Worm (Caenorhabditis elegans) whole organism, mixed stage, embryonic: ENCODE results near the gene dpy-13.
"Not testable (repeated sequence)": the region's sequence is repeated elsewhere in the genome, so short reads cannot be mapped to it uniquely, and the experiment has no call there.

Experiments
- bed-3 ChIP-seq: fragments of 200-800 bp; sonication (Bioruptor generic); optimal IDR thresholded peaks from 3 replicates; lab custom pipeline; 2018; ENCODE audit warnings: mild to moderate bottlenecking, missing genetic modification characterization, moderate library complexity, missing compliant biosample characterization
- blmp-1 ChIP-seq: fragments of 150-350 bp; optimal IDR thresholded peaks from 2 replicates; lab custom pipeline; 2014; ENCODE audit warnings: missing biosample characterization, missing genetic modification characterization
- ceh-39 ChIP-seq: fragments of 150-350 bp; optimal IDR thresholded peaks from 2 replicates; lab custom pipeline; 2014; ENCODE audit warnings: missing biosample characterization, missing genetic modification characterization
- ceh-43 ChIP-seq: fragments of 200-800 bp; sonication (Bioruptor generic); optimal IDR thresholded peaks from 2 replicates; lab custom pipeline; 2018; ENCODE audit warnings: mild to moderate bottlenecking, missing genetic modification characterization, moderate library complexity, missing compliant biosample characterization
- ceh-83 ChIP-seq: fragments of 200-800 bp; sonication (Bioruptor generic); optimal IDR thresholded peaks from 2 replicates; lab custom pipeline; 2018; ENCODE audit warnings: mild to moderate bottlenecking, missing genetic modification characterization, missing compliant biosample characterization
- elt-1 ChIP-seq: sonication (generic microtip); optimal IDR thresholded peaks from 2 replicates; lab custom pipeline; 2017; ENCODE audit warnings: missing genetic modification characterization, mild to moderate bottlenecking, missing compliant biosample characterization, antibody characterized with exemption, moderate library complexity, borderline replicate concordance; ENCODE audit not compliant: insufficient read depth
- elt-3 ChIP-seq: fragments of 150-350 bp; optimal IDR thresholded peaks from 2 replicates; lab custom pipeline; 2014; ENCODE audit warnings: missing biosample characterization, missing genetic modification characterization
- flh-1 ChIP-seq: fragments of 200-800 bp; sonication (Bioruptor generic); optimal IDR thresholded peaks from 2 replicates; lab custom pipeline; 2018; ENCODE audit warnings: mild to moderate bottlenecking, missing genetic modification characterization, moderate library complexity, missing compliant biosample characterization
- ham-2 ChIP-seq: fragments of 200-800 bp; sonication (Bioruptor generic); optimal IDR thresholded peaks from 2 replicates; lab custom pipeline; 2018; ENCODE audit warnings: mild to moderate bottlenecking, missing genetic modification characterization, missing compliant biosample characterization
- hlh-1 ChIP-seq: fragments of 150-350 bp; optimal IDR thresholded peaks from 2 replicates; lab custom pipeline; 2014; ENCODE audit warnings: missing biosample characterization, missing genetic modification reagents, missing genetic modification characterization
- lin-13 ChIP-seq: fragments of 150-350 bp; optimal IDR thresholded peaks from 2 replicates; lab custom pipeline; 2014; ENCODE audit warnings: missing biosample characterization, missing genetic modification characterization
- lin-32 ChIP-seq: fragments of 200-800 bp; sonication (Bioruptor generic); optimal IDR thresholded peaks from 2 replicates; lab custom pipeline; 2018; ENCODE audit warnings: mild to moderate bottlenecking, missing genetic modification characterization, missing compliant biosample characterization
- lsy-2 ChIP-seq: fragments of 150-350 bp; optimal IDR thresholded peaks from 2 replicates; lab custom pipeline; 2014; ENCODE audit warnings: missing biosample characterization, missing genetic modification characterization
- mab-5 ChIP-seq: fragments of 150-350 bp; optimal IDR thresholded peaks from 2 replicates; lab custom pipeline; 2014; ENCODE audit warnings: missing biosample characterization, missing genetic modification characterization
- mep-1 ChIP-seq: fragments of 150-350 bp; optimal IDR thresholded peaks from 2 replicates; lab custom pipeline; 2017; ENCODE audit warnings: missing biosample characterization, missing genetic modification reagents, missing genetic modification characterization, inconsistent platforms
- mls-2 ChIP-seq: sonication (generic microtip); optimal IDR thresholded peaks from 2 replicates; lab custom pipeline; 2016; ENCODE audit warnings: mild to moderate bottlenecking, missing genetic modification characterization, moderate library complexity, missing compliant biosample characterization
- nhr-237 ChIP-seq: fragments of 150-350 bp; optimal IDR thresholded peaks from 2 replicates; lab custom pipeline; 2014; ENCODE audit warnings: missing biosample characterization, missing genetic modification characterization
- nhr-28 ChIP-seq: fragments of 150-350 bp; optimal IDR thresholded peaks from 2 replicates; lab custom pipeline; 2014; ENCODE audit warnings: missing biosample characterization, missing genetic modification characterization
- nhr-76 ChIP-seq: sonication (generic microtip); optimal IDR thresholded peaks from 2 replicates; lab custom pipeline; 2017; ENCODE audit warnings: missing biosample characterization, missing genetic modification characterization
- pha-4 ChIP-seq: fragments of 150-350 bp; optimal IDR thresholded peaks from 2 replicates; lab custom pipeline; 2018; ENCODE audit warnings: missing biosample characterization, missing genetic modification reagents, missing genetic modification characterization
- sem-2 ChIP-seq: fragments of 200-800 bp; sonication (Bioruptor generic); optimal IDR thresholded peaks from 2 replicates; lab custom pipeline; 2018; ENCODE audit warnings: mild to moderate bottlenecking, missing genetic modification characterization, missing compliant biosample characterization
- snpc-4 ChIP-seq: fragments of 150-350 bp; optimal IDR thresholded peaks from 2 replicates; lab custom pipeline; 2014; ENCODE audit warnings: missing biosample characterization, missing genetic modification characterization
- unc-120 ChIP-seq: sonication (generic microtip); optimal IDR thresholded peaks from 2 replicates; lab custom pipeline; 2017; ENCODE audit warnings: missing genetic modification characterization, missing compliant biosample characterization; ENCODE audit not compliant: poor library complexity, severe bottlenecking
- zip-8 ChIP-seq: fragments of 150-350 bp; optimal IDR thresholded peaks from 2 replicates; lab custom pipeline; 2014; ENCODE audit warnings: missing biosample characterization, missing genetic modification characterization
- ztf-11 ChIP-seq: fragments of 150-350 bp; optimal IDR thresholded peaks from 2 replicates; lab custom pipeline; 2014; ENCODE audit warnings: missing biosample characterization, missing genetic modification characterization

The dpy-13 gene

DNA sequence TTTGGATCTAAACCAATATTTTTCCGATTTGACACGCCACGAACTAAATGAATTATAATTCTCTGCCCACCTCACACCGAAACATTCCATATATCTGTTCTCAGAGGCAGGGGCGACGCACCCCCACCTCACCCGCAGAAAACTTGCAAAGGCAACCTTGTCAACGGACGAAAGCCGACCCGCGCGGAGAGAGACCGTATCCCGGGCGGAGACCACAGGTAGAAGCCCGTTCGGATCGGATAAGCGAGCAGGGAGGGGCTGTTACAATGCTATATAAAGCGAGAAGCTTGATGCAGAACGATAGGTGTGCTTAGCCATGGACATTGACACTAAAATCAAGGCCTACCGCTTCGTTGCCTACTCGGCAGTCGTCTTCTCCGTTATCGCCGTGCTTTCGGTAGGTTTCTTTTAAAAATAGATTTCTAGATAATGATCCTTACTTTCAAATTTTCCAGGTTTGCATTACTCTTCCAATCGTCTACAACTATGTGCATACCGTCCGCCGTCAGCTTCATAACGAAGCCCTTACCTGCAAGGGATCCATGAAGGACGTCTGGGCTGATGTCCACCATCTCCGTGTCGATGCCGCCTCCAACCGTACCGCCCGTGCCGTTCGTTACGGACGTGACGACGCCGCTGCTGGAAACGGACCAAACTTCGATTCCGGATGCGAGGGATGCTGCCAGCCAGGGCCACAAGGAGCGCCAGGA is at the start of gene dpy-13, which contains the start of gene zipt-2.2:
Gene dpy-13, plus strand, starts transcription at position 300 of the 710 bp plus-strand sequence.
Gene zipt-2.2, minus strand, starts transcription at position 51 of the 710 bp plus-strand sequence.
- TF ChIP-seq bed-3 (GFP tag; lab: Kevin White, UChicago), result no peak
- TF ChIP-seq ceh-39 (tag; lab: Kevin White, UChicago), result no peak
- no peak for TF ChIP-seq mab-5 (tag; lab: Kevin White, UChicago)
- TF ChIP-seq ham-2, result peak; percentile 68

DNA sequence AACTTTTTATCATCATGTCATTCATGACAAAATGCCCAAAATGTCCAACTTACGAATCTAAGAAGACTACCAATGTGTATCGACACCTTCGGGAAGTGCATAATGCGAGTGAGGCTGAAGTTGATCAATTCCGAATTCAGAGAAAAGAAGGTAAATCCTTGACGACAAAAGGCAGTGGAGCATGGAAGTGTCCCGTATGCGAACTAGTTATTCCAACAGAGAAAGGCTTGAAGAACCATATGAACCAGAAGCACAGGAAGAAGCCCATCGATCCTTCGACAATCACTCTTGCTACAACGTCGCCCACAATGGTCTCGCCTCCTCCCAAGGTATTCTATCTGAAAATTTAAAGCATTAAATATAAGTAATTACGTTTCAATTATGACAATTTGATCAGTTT is 49.3 kb upstream of the dpy-13 start, which contains the start of gene K08D10.11:
Gene K08D10.11, minus strand, starts transcription at position 101 of the 400 bp plus-strand sequence.
- TF ChIP-seq ceh-83 (GFP tag; lab: Kevin White, UChicago); unc-120; lsy-2: not testable (repeated sequence)
- TF ChIP-seq, all 35 proteins: peak for 0; not testable (repeated sequence) for 35

DNA sequence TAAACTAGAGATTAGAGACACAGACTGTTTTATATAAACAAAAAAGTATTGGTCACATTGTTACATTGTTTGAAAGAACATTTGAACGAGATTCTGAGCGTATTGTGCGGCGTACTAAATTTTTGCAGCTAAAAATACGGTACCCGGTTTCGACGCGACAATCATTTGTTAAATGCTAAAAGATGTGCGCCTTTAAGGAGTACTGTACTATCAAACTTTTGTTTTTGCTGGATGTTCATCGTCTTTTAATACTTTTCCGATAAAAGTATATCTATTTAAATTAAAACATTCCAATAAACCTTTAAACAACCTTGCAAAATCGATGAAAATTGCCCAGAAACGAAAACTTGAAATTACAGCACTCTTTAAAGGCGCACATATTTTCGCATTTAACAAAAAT is 38.7 kb upstream of the dpy-13 start, which contains the start of gene K06B9.6:
Gene K06B9.6, minus strand, starts transcription at position 101 of the 400 bp plus-strand sequence.
- TF ChIP-seq mep-1 (tag; lab: Kevin White, UChicago); sem-2 (GFP tag; lab: Kevin White, UChicago); snpc-4: not testable (repeated sequence)

DNA sequence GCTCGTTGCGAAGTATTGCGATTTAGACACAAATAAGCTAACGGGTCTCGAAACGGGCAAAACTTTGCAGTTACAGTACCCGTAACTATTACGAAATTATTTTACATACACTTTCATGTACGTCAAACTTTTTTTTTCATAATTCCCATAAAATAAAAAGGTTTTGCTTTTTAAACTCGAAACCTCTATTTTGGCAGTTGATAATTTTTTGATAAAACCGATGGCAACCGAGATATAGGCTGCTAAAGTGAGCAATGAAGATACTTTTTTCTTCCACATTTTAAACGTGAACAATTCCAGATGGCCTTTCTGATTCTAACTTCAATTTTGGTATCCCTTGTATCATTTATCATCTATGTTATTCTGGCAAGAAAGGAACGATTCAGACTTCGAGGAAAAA is 38.2 kb upstream of the dpy-13 start, which contains the start of gene cyp-25A6:
Gene cyp-25A6, plus strand, starts transcription at position 301 of the 400 bp plus-strand sequence.
- TF ChIP-seq pha-4 (tag; lab: Kevin White, UChicago); elt-3 (tag; lab: Kevin White, UChicago); ceh-43: not testable (repeated sequence)
- TF ChIP-seq, all 35 proteins: peak for 0; not testable (repeated sequence) for 35

- TF ChIP-seq elt-1 (tag; lab: Kevin White, UChicago) (no peak), snpc-4 (no peak), zip-8 (tag; lab: Kevin White, UChicago) (peak; percentile 75)
- TF ChIP-seq, all 35 proteins: peak for 1
Measured at ce11 chrIV:4204275-4204674, 31.1 kb upstream of the dpy-13 start, which contains the start of gene pax-2. Gene pax-2 (minus strand): TSS chrIV:4204375.

ce11 chrIV:4207088-4207487 is 28.3 kb upstream of the dpy-13 start, which contains the start of gene osgn-1:
Gene osgn-1 (plus strand): TSS chrIV:4207388.
- TF ChIP-seq nhr-237 (tag; lab: Kevin White, UChicago) (no peak), lin-13 (tag; lab: Kevin White, UChicago) (no peak), blmp-1 (no peak), flh-1 (GFP tag; lab: Kevin White, UChicago) (no peak), ceh-39 (tag; lab: Kevin White, UChicago) (no peak), lsy-2 (no peak), zip-8 (tag; lab: Kevin White, UChicago) (no peak), ham-2 (no peak), ceh-43 (no peak)

ce11 chrIV:4209084-4209483 is 26.3 kb upstream of the dpy-13 start:
- TF ChIP-seq elt-1 (tag; lab: Kevin White, UChicago), result no peak
- no peak for TF ChIP-seq mab-5 (tag; lab: Kevin White, UChicago)
- no peak for TF ChIP-seq ham-2
- no peak for TF ChIP-seq mls-2 (tag; lab: Kevin White, UChicago)
- TF ChIP-seq nhr-237 (tag; lab: Kevin White, UChicago), result no peak

DNA sequence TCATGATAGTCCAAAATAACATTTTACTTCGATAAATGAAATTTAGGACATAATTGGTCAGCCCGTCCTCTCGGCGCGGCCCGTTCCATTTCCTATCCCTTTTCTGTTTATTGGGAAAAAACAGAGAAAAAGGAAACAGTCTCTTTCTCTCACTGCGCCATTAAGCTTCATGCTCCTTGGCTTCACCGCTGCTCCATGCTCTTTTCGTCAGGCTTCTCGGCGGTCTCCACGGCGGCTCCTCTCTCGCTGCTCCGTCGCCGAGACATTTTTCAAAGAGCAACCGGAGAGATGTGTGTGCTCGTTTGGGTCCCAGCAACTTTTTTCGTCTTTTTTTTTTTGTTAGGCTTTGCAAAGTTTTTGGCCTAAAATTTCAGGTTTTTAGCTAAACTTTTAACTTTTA is 24.5 kb upstream of the dpy-13 start:
- TF ChIP-seq snpc-4 (no peak), mls-2 (tag; lab: Kevin White, UChicago) (no peak), blmp-1 (no peak), flh-1 (GFP tag; lab: Kevin White, UChicago) (no peak), lin-32 (GFP tag; lab: Kevin White, UChicago) (no peak), ztf-11 (tag; lab: Kevin White, UChicago) (no peak), mep-1 (tag; lab: Kevin White, UChicago) (no peak), nhr-237 (tag; lab: Kevin White, UChicago) (no peak), hlh-1 (no peak), lsy-2 (no peak), unc-120 (no peak), nhr-28 (tag; lab: Kevin White, UChicago) (no peak), ceh-83 (GFP tag; lab: Kevin White, UChicago) (no peak), elt-1 (tag; lab: Kevin White, UChicago) (no peak), ceh-39 (tag; lab: Kevin White, UChicago) (no peak), elt-3 (tag; lab: Kevin White, UChicago) (no peak), sem-2 (GFP tag; lab: Kevin White, UChicago) (no peak), nhr-76 (tag; lab: Kevin White, UChicago) (no peak), ceh-43 (no peak), mab-5 (tag; lab: Kevin White, UChicago) (no peak)
- TF ChIP-seq, all 35 proteins: peak for 0
